Fruit fly (Drosophila melanogaster): ENCODE results near the gene Eip75B.
A peak's percentile ranks its signal among the peaks of the same experiment; 100 is the strongest.

DNA sequence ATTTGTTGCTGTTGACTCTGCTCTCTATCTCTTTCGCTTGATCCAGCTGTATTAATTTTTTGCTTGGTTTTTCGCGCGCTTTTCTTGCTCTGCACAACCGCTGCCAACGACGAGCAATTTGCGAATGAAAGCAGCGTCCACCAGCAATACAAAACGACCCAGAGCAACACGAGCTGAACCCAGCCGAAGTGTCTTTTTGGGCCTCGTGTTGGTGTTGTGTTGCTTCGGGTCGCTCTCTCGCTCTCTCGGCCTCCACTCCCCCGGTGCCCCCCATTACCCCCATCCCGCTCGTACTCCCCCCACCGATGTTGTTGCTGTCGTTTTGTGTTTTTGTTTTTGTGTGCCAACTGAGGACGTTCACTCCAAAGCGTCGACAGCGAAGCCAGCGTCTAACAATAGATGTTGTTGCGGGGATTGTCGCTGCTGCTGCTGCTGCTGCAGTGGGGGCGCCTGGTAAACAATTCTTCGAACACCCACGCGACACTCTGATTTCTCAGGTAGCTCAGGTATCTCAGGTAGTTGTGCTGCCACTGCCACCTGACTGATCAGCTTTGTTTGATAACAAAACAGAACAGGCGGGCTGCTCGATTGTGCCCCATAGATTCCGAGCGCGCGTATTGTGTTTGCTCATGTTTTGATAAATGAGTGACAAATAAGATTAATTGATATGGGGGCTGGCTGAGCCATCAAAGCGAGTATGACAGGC lies 93.3 kb downstream of the Eip75B start:
- no peak for TF ChIP-seq pan (optimal IDR thresholded peaks at IDR 0.05)
- TF ChIP-seq dmrt93B (GFP tag; optimal IDR thresholded peaks at IDR 0.05), result no peak
- no peak for TF ChIP-seq dsf (GFP tag; optimal IDR thresholded peaks at IDR 0.05; ENCODE audit: borderline replicate concordance)
- TF ChIP-seq jim (GFP tag; optimal IDR thresholded peaks at IDR 0.05), result no peak
- TF ChIP-seq usp (GFP tag; optimal IDR thresholded peaks at IDR 0.05), result no peak
- peak; percentile 52 for TF ChIP-seq psq (GFP tag; optimal IDR thresholded peaks at IDR 0.05)
- TF ChIP-seq Hr83 (GFP tag; optimal IDR thresholded peaks at IDR 0.05; ENCODE audit: poor library complexity, severe bottlenecking), result peak; percentile 83
- TF ChIP-seq sv (GFP tag; optimal IDR thresholded peaks at IDR 0.05), result no peak
- TF ChIP-seq Myc (optimal IDR thresholded peaks at IDR 0.05), result no peak
